Fruit fly (Drosophila melanogaster) whole organism, embryonic: ENCODE data around the gene zetaCOP.

Experiments used
- Bgb ChIP-seq: fragments of 200-800 bp; sonication (Bioruptor generic); IDR thresholded peaks from 2 replicates; pipeline ENCODE4 v1.3.6; 2022; ENCODE audit warnings: missing biosample characterization, missing genetic modification characterization; ENCODE audit not compliant: partially characterized antibody
- CG10543 ChIP-seq: fragments of 200-800 bp; sonication (Bioruptor generic); optimal IDR thresholded peaks from 3 replicates; lab custom pipeline; 2017; ENCODE audit warnings: missing biosample characterization, mild to moderate bottlenecking, missing genetic modification characterization, moderate library complexity
- CG11247 ChIP-seq: fragments of 200-800 bp; sonication (Bioruptor generic); IDR thresholded peaks from 2 replicates; pipeline ENCODE4 v1.3.6; 2022; ENCODE audit warnings: missing biosample characterization, missing genetic modification characterization
- CG11456 ChIP-seq: fragments of 200-800 bp; sonication (Bioruptor generic); IDR thresholded peaks from 3 replicates; pipeline ENCODE4 v1.3.6; 2022; ENCODE audit warnings: missing biosample characterization, missing genetic modification characterization
- CG13123 ChIP-seq: fragments of 200-800 bp; sonication (Bioruptor generic); optimal IDR thresholded peaks from 2 replicates; lab custom pipeline; 2016; ENCODE audit warnings: missing biosample characterization, missing genetic modification characterization
- CG14860 ChIP-seq: fragments of 200-800 bp; sonication (Bioruptor generic); IDR thresholded peaks from 3 replicates; pipeline ENCODE4 v1.3.6; 2022; ENCODE audit warnings: missing biosample characterization, missing genetic modification characterization; ENCODE audit not compliant: partially characterized antibody
- CG14965 ChIP-seq: fragments of 200-800 bp; sonication (Bioruptor generic); optimal IDR thresholded peaks from 2 replicates; lab custom pipeline; 2016; ENCODE audit warnings: missing biosample characterization, missing genetic modification characterization, borderline replicate concordance
- CG15696 ChIP-seq: fragments of 200-800 bp; sonication (Bioruptor generic); optimal IDR thresholded peaks from 2 replicates; lab custom pipeline; 2019; ENCODE audit warnings: missing biosample characterization, mild to moderate bottlenecking, missing genetic modification characterization, moderate library complexity
- CG1603 ChIP-seq: fragments of 200-800 bp; sonication (Bioruptor generic); optimal IDR thresholded peaks from 2 replicates; lab custom pipeline; 2019; ENCODE audit warnings: missing biosample characterization, mild to moderate bottlenecking, missing genetic modification characterization, moderate library complexity
- CG17385 ChIP-seq: fragments of 200-800 bp; sonication (Bioruptor generic); optimal IDR thresholded peaks from 3 replicates; lab custom pipeline; 2018; ENCODE audit warnings: missing biosample characterization, mild to moderate bottlenecking, missing genetic modification characterization
- CG18764 ChIP-seq: fragments of 200-800 bp; sonication (Bioruptor generic); optimal IDR thresholded peaks from 3 replicates; lab custom pipeline; 2016; ENCODE audit warnings: missing biosample characterization, missing genetic modification characterization
- CG2889 ChIP-seq: fragments of 200-800 bp; sonication (Bioruptor generic); IDR thresholded peaks from 3 replicates; pipeline ENCODE4 v1.3.6; 2022; ENCODE audit warnings: missing biosample characterization, missing genetic modification characterization
- CG31365 ChIP-seq: fragments of 200-800 bp; sonication (Bioruptor generic); optimal IDR thresholded peaks from 2 replicates; lab custom pipeline; 2018; ENCODE audit warnings: missing biosample characterization, mild to moderate bottlenecking, missing genetic modification characterization
- CG32767 ChIP-seq: fragments of 200-800 bp; sonication (Bioruptor generic); IDR thresholded peaks from 2 replicates; pipeline ENCODE4 v1.3.6; 2022; ENCODE audit warnings: missing biosample characterization, missing genetic modification characterization
- CG3281 ChIP-seq: fragments of 200-800 bp; sonication (Bioruptor generic); optimal IDR thresholded peaks from 3 replicates; lab custom pipeline; 2017; ENCODE audit warnings: missing biosample characterization, mild to moderate bottlenecking, missing genetic modification characterization
- CG33213 ChIP-seq: fragments of 200-800 bp; sonication (Bioruptor generic); optimal IDR thresholded peaks from 3 replicates; lab custom pipeline; 2016; ENCODE audit warnings: missing biosample characterization, missing genetic modification characterization
- CG4282 ChIP-seq: fragments of 200-800 bp; sonication (Bioruptor generic); optimal IDR thresholded peaks from 2 replicates; lab custom pipeline; 2016; ENCODE audit warnings: missing biosample characterization, missing genetic modification characterization
- CG43689 ChIP-seq: fragments of 200-800 bp; sonication (Bioruptor generic); IDR thresholded peaks from 2 replicates; pipeline ENCODE4 v1.3.6; 2022; ENCODE audit warnings: missing biosample characterization, missing genetic modification characterization
- CG4404 ChIP-seq: fragments of 200-800 bp; sonication (Bioruptor generic); IDR thresholded peaks from 2 replicates; pipeline ENCODE4 v1.3.6; 2022; ENCODE audit warnings: missing biosample characterization, missing genetic modification characterization
- CG6654 ChIP-seq: fragments of 200-800 bp; sonication (Bioruptor generic); optimal IDR thresholded peaks from 2 replicates; lab custom pipeline; 2017; ENCODE audit warnings: missing biosample characterization, mild to moderate bottlenecking, missing genetic modification characterization
- CG6683 ChIP-seq: fragments of 200-800 bp; sonication (Bioruptor generic); optimal IDR thresholded peaks from 2 replicates; lab custom pipeline; 2017; ENCODE audit warnings: missing biosample characterization, mild to moderate bottlenecking, missing genetic modification characterization, missing genetic modification reagents
- CG6813 ChIP-seq: fragments of 200-800 bp; sonication (Bioruptor generic); optimal IDR thresholded peaks from 2 replicates; lab custom pipeline; 2017; ENCODE audit warnings: missing biosample characterization, missing genetic modification characterization, mild to moderate bottlenecking, moderate library complexity, missing genetic modification reagents
- CG7372 ChIP-seq: fragments of 200-800 bp; sonication (Bioruptor generic); IDR thresholded peaks from 2 replicates; pipeline ENCODE4 v1.3.6; 2022; ENCODE audit warnings: missing biosample characterization, missing genetic modification characterization
- CG7556 ChIP-seq: fragments of 200-800 bp; sonication (Bioruptor generic); optimal IDR thresholded peaks from 2 replicates; lab custom pipeline; 2017; ENCODE audit warnings: missing biosample characterization, mild to moderate bottlenecking, missing genetic modification characterization
- CG8089 ChIP-seq: fragments of 200-800 bp; sonication (Bioruptor generic); optimal IDR thresholded peaks from 3 replicates; lab custom pipeline; 2016; ENCODE audit warnings: missing biosample characterization, missing genetic modification characterization
- CG9609 ChIP-seq: fragments of 200-800 bp; sonication (Bioruptor generic); optimal IDR thresholded peaks from 3 replicates; lab custom pipeline; 2016; ENCODE audit warnings: missing biosample characterization, missing genetic modification characterization
- CG9727 ChIP-seq: fragments of 200-800 bp; sonication (Bioruptor generic); optimal IDR thresholded peaks from 3 replicates; lab custom pipeline; 2017; ENCODE audit warnings: missing biosample characterization, mild to moderate bottlenecking, missing genetic modification characterization
- CHES-1-like ChIP-seq: fragments of 200-800 bp; sonication (Bioruptor generic); optimal IDR thresholded peaks from 2 replicates; lab custom pipeline; 2016; ENCODE audit warnings: missing biosample characterization, missing genetic modification characterization
- Dll ChIP-seq: fragments of 200-800 bp; sonication (Bioruptor generic); IDR thresholded peaks from 4 replicates; pipeline ENCODE4 v1.3.6; 2022; ENCODE audit warnings: missing biosample characterization, missing genetic modification characterization; ENCODE audit not compliant: partially characterized antibody
- GATAe ChIP-seq: fragments of 200-800 bp; sonication (Bioruptor generic); conservative IDR thresholded peaks from 2 replicates; pipeline ENCODE4 v1.3.6; 2022; ENCODE audit warnings: missing biosample characterization, missing genetic modification characterization
- Hr51 ChIP-seq, 2 experiments: fragments of 200-800 bp; sonication (Bioruptor generic); optimal IDR thresholded peaks; 2 replicates in 1 of 2; 3 replicates in 1 of 2; lab custom pipeline; 2016 to 2018; ENCODE audit warnings: missing biosample characterization in 2 of 2, missing genetic modification characterization in 2 of 2, mild to moderate bottlenecking in 1 of 2, moderate library complexity in 1 of 2
- Kr ChIP-seq: fragments of 200-800 bp; sonication (Bioruptor generic); optimal IDR thresholded peaks from 2 replicates; lab custom pipeline; 2017; ENCODE audit warnings: missing biosample characterization, mild to moderate bottlenecking, missing genetic modification characterization
- Med ChIP-seq: fragments of 200-800 bp; sonication (Bioruptor generic); peaks from one replicate; lab custom pipeline; 2016; ENCODE audit warnings: missing biosample characterization, missing genetic modification characterization, mild to moderate bottlenecking, inconsistent platforms, moderate library complexity
- NC2α ChIP-seq: fragments of 200-800 bp; sonication (Bioruptor generic); optimal IDR thresholded peaks from 2 replicates; lab custom pipeline; 2016; ENCODE audit warnings: missing biosample characterization, missing genetic modification characterization
- Rx ChIP-seq: fragments of 200-800 bp; sonication (Bioruptor generic); IDR thresholded peaks from 2 replicates; pipeline ENCODE4 v1.3.6; 2022; ENCODE audit warnings: missing biosample characterization, missing genetic modification characterization
- Sry-δ ChIP-seq: fragments of 200-800 bp; sonication (Bioruptor generic); optimal IDR thresholded peaks from 2 replicates; lab custom pipeline; 2016; ENCODE audit warnings: missing biosample characterization, missing genetic modification characterization
- Taf1 ChIP-seq: fragments of 200-800 bp; sonication (Bioruptor generic); IDR thresholded peaks from 2 replicates; pipeline ENCODE4 v1.3.6; 2022; ENCODE audit warnings: missing biosample characterization, missing genetic modification characterization
- Tbp ChIP-seq: fragments of >200 bp; optimal IDR thresholded peaks from 2 replicates; lab custom pipeline; 2018; ENCODE audit warnings: missing biosample characterization, missing genetic modification characterization
- YL-1 ChIP-seq: fragments of 200-800 bp; sonication (Bioruptor generic); optimal IDR thresholded peaks from 3 replicates; lab custom pipeline; 2017; ENCODE audit warnings: missing biosample characterization, mild to moderate bottlenecking, missing genetic modification characterization
- bigmax ChIP-seq: fragments of 200-800 bp; sonication (Bioruptor generic); optimal IDR thresholded peaks from 2 replicates; lab custom pipeline; 2018; ENCODE audit warnings: missing biosample characterization, mild to moderate bottlenecking, missing genetic modification characterization
- dm ChIP-seq: fragments of 200-800 bp; sonication (Bioruptor generic); optimal IDR thresholded peaks from 3 replicates; lab custom pipeline; 2016; ENCODE audit warnings: missing biosample characterization, missing genetic modification characterization
- fd64A ChIP-seq: fragments of 200-800 bp; sonication (Bioruptor generic); optimal IDR thresholded peaks from 3 replicates; lab custom pipeline; 2018; ENCODE audit warnings: missing biosample characterization, mild to moderate bottlenecking, missing genetic modification characterization
- fru ChIP-seq: fragments of >200 bp; optimal IDR thresholded peaks from 2 replicates; lab custom pipeline; 2017
- nmo ChIP-seq: fragments of 200-800 bp; sonication (Bioruptor generic); optimal IDR thresholded peaks from 2 replicates; lab custom pipeline; 2018; ENCODE audit warnings: missing biosample characterization, mild to moderate bottlenecking, missing genetic modification characterization, moderate library complexity
- oc ChIP-seq: fragments of 200-800 bp; sonication (Bioruptor generic); optimal IDR thresholded peaks from 2 replicates; lab custom pipeline; 2018; ENCODE audit warnings: missing biosample characterization, mild to moderate bottlenecking, missing genetic modification characterization, moderate library complexity
- pita ChIP-seq: fragments of 200-800 bp; sonication (Bioruptor generic); optimal IDR thresholded peaks from 2 replicates; lab custom pipeline; 2017; ENCODE audit warnings: missing biosample characterization, mild to moderate bottlenecking, missing genetic modification characterization
- psq ChIP-seq: fragments of 200-800 bp; sonication (Bioruptor generic); optimal IDR thresholded peaks from 2 replicates; lab custom pipeline; 2017; ENCODE audit warnings: missing biosample characterization, missing genetic modification characterization
- pum ChIP-seq: fragments of 200-800 bp; sonication (Bioruptor generic); optimal IDR thresholded peaks from 2 replicates; lab custom pipeline; 2016; ENCODE audit warnings: missing biosample characterization, missing genetic modification characterization
- schlank ChIP-seq: fragments of 200-800 bp; sonication (Bioruptor generic); optimal IDR thresholded peaks from 2 replicates; lab custom pipeline; 2018; ENCODE audit warnings: missing biosample characterization, mild to moderate bottlenecking, missing genetic modification characterization
- shn ChIP-seq: fragments of 200-800 bp; sonication (Bioruptor generic); optimal IDR thresholded peaks from 3 replicates; lab custom pipeline; 2016; ENCODE audit warnings: missing biosample characterization, missing genetic modification characterization
- tx ChIP-seq: fragments of 200-800 bp; sonication (Bioruptor generic); optimal IDR thresholded peaks from 2 replicates; lab custom pipeline; 2016; ENCODE audit warnings: missing biosample characterization, missing genetic modification characterization
- wdn ChIP-seq: fragments of 200-800 bp; sonication (Bioruptor generic); IDR thresholded peaks from 2 replicates; pipeline ENCODE4 v1.3.6; 2022; ENCODE audit warnings: missing biosample characterization, missing genetic modification characterization

Gene zetaCOP

DNA sequence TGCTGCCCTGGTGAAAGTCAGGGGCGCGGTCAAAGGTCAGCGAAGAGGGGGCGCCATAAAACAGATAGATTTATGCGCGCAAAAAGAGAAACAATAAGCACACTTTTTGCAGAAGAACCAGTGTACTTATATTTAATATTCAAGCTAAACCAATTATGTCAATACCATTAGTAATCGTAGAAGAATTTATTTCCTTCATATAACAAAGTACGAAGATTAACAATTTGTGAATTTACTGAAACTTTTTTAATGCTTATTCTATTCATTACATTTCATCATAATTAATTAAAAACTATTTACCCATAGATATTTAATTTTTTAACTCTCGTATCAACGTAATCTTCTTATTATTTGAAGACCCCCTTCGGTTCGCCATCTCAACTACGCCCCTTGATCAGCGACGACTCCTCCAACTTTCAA is 31.3 kb downstream of the zetaCOP start (continued):
- TF ChIP-seq CG18764 = peak; percentile 46
- TF ChIP-seq CG13123 = no peak
- TF ChIP-seq NC2α (GFP tag; lab: Kevin White, UChicago) = no peak
- peak; percentile 49 for TF ChIP-seq pum
- TF ChIP-seq CG4404 (GFP tag; lab: Robert Waterston, UW) = no peak
- no peak for TF ChIP-seq CG15696 (tag; lab: Kevin White, UChicago)
- no peak for TF ChIP-seq schlank (tag; lab: Kevin White, UChicago)
- TF ChIP-seq psq (GFP tag; lab: Kevin White, UChicago) = no peak
- TF ChIP-seq CG33213 (GFP tag; lab: Kevin White, UChicago) = no peak
- TF ChIP-seq CG6654 (GFP tag; lab: Kevin White, UChicago) = peak; percentile 62
- TF ChIP-seq CG14860 = no peak
- TF ChIP-seq Sry-δ (GFP tag; lab: Kevin White, UChicago) = no peak
- TF ChIP-seq Kr (GFP tag; lab: Kevin White, UChicago) = no peak
- TF ChIP-seq fd64A (GFP tag; lab: Kevin White, UChicago) = peak; percentile 11
- TF ChIP-seq oc = no peak
- no peak for TF ChIP-seq CG10543 (GFP tag; lab: Kevin White, UChicago)
- no peak for TF ChIP-seq wdn (GFP tag; lab: Robert Waterston, UW)
- TF ChIP-seq nmo = peak; percentile 90
- TF ChIP-seq Tbp (GFP tag; lab: Kevin White, UChicago) = no peak
- no peak for TF ChIP-seq CG3281 (GFP tag; lab: Kevin White, UChicago)
- no peak for TF ChIP-seq tx
- peak; percentile 42; the same call in 1 of the 2 replicates for TF ChIP-seq CG11247
- no peak for TF ChIP-seq CG6683 (GFP tag; lab: Kevin White, UChicago)
- peak; percentile 42 for TF ChIP-seq CG1603
- no peak for TF ChIP-seq CG9609 (GFP tag; lab: Kevin White, UChicago)
- no peak for TF ChIP-seq dm (GFP tag; lab: Kevin White, UChicago)
- peak; percentile 22 for TF ChIP-seq CG6813 (GFP tag; lab: Kevin White, UChicago)
- no peak for TF ChIP-seq CG2889 (GFP tag; lab: Robert Waterston, UW)
- no peak for TF ChIP-seq CG14965 (GFP tag; lab: Kevin White, UChicago)
- no peak for TF ChIP-seq CG8089
- no peak for TF ChIP-seq Taf1 (GFP tag; lab: Robert Waterston, UW)
- TF ChIP-seq Bgb = no peak
- peak in 1 of 2 experiments; percentile 70 for TF ChIP-seq Hr51 (GFP tag; optimal IDR thresholded peaks at IDR 0.05; lab: Kevin White, UChicago)
- TF ChIP-seq CG7372 (GFP tag; lab: Robert Waterston, UW) = no peak
- TF ChIP-seq CG31365 (tag; lab: Kevin White, UChicago) = no peak
- no peak for TF ChIP-seq shn
- TF ChIP-seq bigmax (GFP tag; lab: Kevin White, UChicago) = no peak
- TF ChIP-seq CG43689 = no peak
- TF ChIP-seq pita = no peak
- TF ChIP-seq CG4282 (GFP tag; lab: Kevin White, UChicago) = no peak
- TF ChIP-seq CG7556 (GFP tag; lab: Kevin White, UChicago) = peak; percentile 76
- peak; percentile 48 for TF ChIP-seq CG17385
- no peak for TF ChIP-seq Dll (GFP tag; lab: Robert Waterston, UW)
- TF ChIP-seq YL-1 (GFP tag; lab: Kevin White, UChicago) = no peak
- peak; percentile 38 for TF ChIP-seq Rx (GFP tag; lab: Robert Waterston, UW)
- TF ChIP-seq GATAe (GFP tag; lab: Robert Waterston, UW) = no peak
- TF ChIP-seq CHES-1-like (GFP tag; lab: Kevin White, UChicago) = no peak
- TF ChIP-seq CG9727 = peak; percentile 50
- TF ChIP-seq fru (lab: Kevin White, UChicago) = no peak
- no peak for TF ChIP-seq CG11456 (GFP tag; lab: Robert Waterston, UW)
- TF ChIP-seq Med (GFP tag; lab: Kevin White, UChicago) = peak; percentile 23
- TF ChIP-seq CG32767 (GFP tag; lab: Robert Waterston, UW) = 0 out of 2 replicates have a peak, but pooled peaks have one; percentile 22
